Fruit fly (Drosophila melanogaster) whole organism, larva: ENCODE results near the gene He.

Experiments
- noc ChIP-seq: fragments of 200-800 bp; sonication (Bioruptor generic); optimal IDR thresholded peaks from 3 replicates; lab custom pipeline; 2019; ENCODE audit warnings: missing biosample characterization, mild to moderate bottlenecking, missing genetic modification characterization, moderate library complexity

The He gene

DNA sequence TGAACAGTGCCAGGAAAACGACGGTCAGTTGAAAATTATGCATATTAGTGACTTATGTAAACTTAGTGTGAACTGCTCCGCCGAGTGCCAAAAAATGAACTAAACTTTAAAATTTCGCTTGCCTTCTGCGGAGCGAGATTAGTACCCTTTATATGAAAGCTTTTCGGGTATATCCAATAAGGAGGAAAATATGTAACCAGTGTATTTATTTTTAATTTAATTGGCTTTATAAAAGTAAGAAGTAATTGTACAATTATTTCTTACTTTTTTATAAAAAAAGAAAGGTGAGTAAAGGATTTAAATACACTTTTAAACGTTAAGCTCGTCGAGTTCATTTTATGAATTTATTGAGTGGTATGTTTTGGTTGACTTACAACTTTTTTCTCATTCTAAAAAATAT is at the start of gene He:
He (minus strand) TSS at position 101 of the 400 bp plus-strand sequence.
- no peak for TF ChIP-seq noc (tag; lab: Kevin White, UChicago)

DNA sequence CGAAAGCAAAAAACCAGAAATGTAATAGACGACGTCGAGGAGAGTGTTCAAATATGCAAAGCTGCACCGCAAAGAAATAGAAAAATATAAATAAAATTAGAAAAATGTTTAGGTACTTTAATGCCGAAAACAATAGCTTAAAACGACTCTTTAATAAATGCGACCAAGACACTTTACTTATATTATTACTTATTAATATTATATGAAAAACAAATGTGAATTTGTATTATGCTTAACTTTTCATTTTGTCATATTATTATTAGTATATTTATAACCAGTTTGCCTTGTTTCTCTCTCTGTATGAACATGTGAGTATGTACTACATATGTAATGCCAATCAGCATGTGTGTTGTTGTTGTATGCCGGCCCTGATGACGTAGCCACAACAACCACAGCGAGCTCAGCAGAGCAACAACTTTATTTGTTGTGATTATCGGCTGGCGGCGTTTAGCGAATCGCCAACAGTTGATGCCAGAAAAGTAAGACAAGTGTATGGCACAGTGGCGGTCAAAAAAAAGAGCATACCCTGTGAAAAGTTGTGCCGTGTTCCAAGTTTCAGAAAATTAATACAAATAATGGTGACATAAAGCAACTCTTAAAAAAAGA is 49.5 kb upstream of the He start:
- peak; percentile 85 for TF ChIP-seq noc (tag; lab: Kevin White, UChicago)

DNA sequence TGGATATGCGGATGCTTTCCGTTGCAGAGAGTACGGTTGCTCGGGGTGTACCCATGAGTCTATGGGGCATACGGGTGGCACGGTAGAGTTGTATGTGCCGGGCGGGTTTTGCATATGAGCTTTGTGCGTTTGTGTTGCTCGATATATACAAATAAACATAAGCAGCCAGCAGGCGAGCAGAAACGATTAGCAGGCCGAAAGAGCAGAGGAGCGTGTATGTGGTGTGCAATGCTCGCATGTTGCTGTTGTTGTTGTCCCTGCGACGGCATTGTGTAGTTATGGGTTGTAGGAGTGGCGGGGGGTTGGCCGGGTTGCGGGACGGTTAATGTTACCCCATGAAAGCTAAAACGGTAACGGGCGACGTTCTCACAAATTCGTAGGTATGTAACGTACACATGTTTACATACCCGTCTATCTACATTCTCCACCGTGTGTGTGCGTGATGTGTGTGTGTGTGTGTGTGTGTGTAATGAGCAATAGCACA is 48.9 kb upstream of the He start:
- no peak for TF ChIP-seq noc (tag; lab: Kevin White, UChicago)

DNA sequence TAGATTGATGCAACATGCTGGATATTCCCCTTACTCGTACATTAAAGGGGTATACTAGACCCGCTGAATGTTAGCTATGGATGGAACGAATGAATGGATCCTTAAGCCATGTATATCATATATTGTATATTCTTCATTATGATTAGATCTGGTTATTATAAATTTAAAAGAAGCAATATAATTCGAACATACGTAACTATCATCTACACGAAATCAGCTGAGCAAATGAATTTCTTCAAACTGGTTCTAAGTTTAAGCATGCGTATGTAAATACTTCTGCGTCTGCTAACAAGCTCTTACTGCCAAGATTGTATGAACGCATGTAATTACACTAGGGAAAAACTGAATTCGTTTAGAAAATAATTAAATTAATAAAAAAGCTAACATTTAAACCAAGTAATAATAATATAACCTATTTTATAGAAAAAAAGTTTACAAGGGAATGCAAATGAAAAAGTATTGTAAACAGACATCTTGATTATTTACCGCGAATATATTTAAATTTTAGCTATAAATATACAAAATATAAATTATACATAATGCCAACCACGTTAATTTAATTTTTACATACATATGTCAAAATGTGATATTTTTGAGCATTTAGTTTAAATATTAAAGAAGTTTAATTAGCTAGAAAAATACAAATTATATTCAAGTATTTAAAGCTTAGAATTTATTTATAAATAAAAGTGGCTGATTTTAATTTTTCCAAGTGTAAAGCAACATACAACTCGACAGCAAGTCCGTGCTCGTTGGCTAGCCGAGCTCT is 48.3 kb upstream of the He start:
- peak; percentile 44 for TF ChIP-seq noc (tag; lab: Kevin White, UChicago)

DNA sequence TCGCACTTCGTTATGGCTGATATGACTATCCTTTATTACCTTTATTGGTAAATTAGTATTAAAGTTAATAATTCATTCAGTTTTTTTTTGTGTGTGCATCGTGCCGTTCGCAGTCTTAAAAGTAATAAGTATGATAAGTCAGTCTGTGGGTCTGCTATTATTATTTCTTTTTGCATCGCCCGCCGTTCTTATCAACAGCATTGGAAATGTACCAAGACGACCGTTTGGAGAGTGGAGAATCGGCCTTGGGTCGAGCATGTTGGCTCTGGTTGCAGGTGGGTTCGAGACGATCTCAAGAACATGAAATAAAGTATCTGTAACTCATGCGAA is 47.8 kb upstream of the He start:
- TF ChIP-seq noc (tag; lab: Kevin White, UChicago), result no peak

DNA sequence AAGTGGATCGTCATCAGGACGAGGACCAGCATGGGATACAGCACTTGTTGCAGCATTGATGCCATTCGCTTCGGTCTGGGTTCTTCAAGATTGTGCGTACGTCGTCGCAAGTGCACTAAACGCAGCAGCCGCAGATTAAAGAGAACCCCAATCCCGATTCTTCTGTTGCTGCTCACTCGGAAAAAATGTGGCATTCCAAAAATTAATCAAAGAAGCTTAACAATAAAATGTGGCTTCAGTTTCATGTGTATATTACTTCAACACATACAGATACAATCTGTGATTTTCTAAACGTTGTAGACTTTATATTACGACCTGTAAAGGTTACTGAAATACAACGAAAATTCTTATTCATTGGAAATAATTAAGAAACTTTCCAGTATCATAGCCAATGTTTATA is 47.4 kb upstream of the He start, which contains the start of gene NimC3:
NimC3 (minus strand) TSS at position 101 of the 400 bp plus-strand sequence.
- TF ChIP-seq noc (tag; lab: Kevin White, UChicago), result no peak

DNA sequence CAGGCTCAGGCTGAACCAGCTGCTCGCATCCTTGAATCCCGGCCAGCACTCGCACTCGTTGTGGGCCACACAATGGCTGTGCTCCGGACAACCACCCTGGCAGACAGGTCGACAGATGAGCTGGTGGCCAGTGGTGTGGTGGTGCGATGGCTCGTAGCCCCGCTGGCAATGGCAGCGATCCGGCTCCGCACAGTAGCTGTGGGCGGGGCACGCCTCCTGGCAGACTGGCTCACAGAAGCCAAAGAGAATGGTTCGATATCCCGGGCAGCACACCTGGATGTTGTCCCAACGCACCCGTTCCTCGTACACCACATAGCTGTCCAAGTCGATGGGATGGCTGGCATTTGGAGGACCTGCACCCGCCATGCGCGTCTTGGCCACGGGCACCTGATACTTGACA is 46.9 kb upstream of the He start:
- no peak for TF ChIP-seq noc (tag; lab: Kevin White, UChicago)

DNA sequence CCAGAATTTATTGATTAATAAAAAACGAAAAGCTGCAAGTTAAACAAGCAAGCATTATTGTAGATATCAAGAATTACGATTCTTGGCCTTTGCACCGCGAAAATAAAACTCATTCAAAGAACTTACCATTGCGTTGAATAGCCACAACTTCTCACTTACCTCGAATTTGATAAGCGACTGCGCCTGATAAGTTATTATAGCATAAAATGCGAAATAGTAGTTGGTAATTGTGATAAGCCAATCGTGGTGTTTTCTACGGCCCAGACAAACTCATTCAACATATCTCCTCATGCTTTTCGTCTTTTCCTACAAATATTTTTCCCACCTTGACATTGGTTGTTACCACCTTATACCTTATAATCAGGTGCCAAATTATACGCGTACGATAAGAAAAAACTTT is 42.4 kb upstream of the He start:
- no peak for TF ChIP-seq noc (tag; lab: Kevin White, UChicago)

DNA sequence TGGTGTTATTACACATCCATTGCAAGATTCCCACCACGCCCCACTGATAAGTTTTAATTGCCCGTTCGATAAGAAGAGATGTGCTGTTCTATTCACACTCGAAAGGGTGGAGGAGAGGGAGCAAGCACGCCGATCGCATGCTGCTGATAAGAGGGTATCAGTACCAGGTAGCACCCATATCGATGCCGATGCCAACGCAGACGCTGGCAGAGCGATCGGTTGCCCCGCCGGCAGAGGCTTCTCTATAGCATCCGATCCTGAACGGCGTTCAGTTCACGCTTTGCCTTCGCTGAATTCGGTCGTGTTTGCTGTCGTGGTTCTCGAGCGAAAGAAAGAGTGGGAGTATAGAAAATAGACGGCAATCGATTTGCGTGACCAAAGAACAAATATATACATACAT is 40.7 kb upstream of the He start:
- peak; percentile 62 for TF ChIP-seq noc (tag; lab: Kevin White, UChicago)

DNA sequence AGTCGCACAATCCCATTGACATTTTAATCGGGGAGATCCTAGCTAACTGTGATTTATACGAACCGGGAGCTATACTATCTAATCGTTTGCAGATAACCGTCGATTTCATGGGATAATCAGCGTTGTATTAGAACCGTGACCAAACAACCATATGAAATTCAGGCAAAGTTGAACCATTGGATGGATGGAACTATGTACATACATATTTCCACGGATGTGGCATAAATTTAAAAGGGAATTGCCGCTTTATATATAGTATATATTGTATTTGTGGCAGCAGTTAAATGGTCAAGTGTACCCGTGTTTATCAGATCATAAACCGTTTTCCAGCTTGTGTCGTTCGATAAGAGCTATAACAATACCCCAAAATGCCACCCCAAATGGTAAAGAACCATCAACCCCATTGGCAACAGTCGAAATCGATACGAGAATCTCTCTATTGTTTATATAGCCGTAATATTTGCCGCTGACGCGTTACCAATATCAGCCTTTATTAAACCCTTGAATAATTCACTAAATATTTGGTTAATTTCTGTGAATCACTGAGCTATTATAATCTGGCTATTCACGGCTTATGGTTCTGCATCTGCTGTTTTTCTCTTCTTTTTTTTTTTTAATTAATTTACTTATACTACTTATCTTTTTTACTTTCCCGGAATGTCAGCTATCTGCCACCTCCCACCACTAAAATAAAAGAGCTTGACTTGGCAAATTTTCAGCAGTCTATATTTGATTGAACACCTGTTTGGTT is 39.7 kb upstream of the He start, which contains the start of gene bgm:
bgm (plus strand) TSS at position 701 of the 751 bp plus-strand sequence.
- TF ChIP-seq noc (tag; lab: Kevin White, UChicago), result no peak

DNA sequence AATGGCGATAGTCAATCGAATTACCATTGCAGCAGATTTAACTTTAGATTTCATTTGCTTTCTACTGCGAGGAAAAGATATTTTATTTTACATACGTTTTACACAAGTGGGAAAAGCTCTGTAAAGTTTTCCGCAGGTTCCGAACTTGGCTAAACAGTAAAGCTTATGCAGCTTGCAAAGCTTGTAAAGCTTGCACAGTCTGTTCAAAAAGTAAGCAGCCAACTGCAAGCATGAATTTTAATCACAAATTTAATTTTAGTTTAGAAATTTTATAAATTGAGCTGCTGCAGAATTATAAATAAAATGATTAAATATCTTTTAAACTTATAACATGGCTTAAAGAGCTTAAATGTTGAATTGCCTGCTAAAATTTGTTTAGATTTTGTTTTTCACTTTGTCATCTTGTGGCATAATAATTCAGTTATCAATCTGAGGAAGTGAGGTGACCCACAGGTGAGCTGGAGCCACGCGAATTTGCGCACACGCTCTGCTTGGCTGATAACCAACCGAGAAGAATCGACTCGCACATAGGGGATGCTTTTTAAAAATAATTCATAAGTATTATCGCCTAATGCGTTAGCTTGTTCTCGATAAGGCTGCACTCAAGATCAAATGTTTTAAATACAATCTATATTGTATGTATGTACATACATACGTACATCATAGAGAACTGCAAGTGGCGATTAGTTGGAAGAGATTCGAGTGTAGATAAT is 39.0 kb upstream of the He start:
- peak; percentile 84 for TF ChIP-seq noc (tag; lab: Kevin White, UChicago)

DNA sequence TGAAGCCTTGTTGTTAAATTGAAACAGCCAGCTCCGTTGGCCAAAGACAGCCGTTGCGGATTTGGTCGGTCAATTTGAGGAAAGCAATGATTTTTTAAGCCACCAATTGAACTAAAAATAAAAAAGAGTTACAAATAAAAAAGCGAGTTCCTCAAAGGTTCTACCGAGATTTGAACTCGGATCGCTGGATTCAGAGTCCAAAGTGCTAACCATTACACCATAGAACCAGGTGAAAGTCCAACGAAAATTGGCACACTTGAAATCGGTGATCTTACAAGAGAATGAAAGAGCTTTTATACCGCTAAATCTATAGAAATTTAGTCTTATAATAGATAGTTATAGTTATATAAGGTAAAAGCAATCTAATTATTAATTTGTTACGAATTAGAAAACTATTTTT is 37.7 kb upstream of the He start:
- TF ChIP-seq noc (tag; lab: Kevin White, UChicago), result no peak

DNA sequence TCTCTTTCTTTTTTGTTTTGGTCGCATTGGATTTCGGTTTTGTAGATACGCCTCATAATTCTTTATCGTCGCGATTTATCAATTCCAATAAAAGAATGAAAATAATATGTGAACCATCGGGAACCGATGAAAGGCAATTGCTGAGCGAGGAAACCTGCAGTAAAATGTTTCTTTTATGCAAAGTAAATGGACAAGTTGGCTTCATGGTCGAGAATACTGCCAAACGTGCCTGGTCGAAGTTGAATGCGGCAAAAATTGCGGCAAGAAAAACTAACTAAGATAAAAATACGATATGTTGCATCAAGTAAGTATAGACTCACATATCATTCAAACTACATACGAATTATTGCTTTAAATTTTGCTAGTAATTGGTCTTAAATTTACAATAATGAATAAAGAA is 35.1 kb upstream of the He start, which contains the start of gene CG42692:
CG42692 (plus strand) TSS at position 301 of the 400 bp plus-strand sequence.
- TF ChIP-seq noc (tag; lab: Kevin White, UChicago), result no peak

DNA sequence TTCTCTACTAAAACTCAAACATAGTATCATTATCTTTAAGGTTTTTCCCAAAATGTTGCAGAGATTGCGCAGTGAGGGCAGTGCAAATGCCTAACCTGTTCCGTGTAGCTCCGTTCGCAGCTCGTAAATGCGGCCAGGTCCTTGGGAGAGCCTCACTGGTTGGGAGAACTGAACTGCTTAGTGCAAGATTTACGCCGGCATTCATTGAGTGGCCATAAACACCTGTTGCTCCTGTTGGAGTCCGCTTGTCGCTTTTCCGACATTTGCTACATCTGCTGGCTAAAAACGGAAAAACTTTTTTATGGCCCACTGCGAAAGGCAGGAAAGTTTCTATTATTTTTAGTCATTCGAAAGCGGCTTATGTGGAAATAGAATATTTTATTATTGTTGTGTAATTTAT is 29.1 kb upstream of the He start:
- TF ChIP-seq noc (tag; lab: Kevin White, UChicago), result no peak

DNA sequence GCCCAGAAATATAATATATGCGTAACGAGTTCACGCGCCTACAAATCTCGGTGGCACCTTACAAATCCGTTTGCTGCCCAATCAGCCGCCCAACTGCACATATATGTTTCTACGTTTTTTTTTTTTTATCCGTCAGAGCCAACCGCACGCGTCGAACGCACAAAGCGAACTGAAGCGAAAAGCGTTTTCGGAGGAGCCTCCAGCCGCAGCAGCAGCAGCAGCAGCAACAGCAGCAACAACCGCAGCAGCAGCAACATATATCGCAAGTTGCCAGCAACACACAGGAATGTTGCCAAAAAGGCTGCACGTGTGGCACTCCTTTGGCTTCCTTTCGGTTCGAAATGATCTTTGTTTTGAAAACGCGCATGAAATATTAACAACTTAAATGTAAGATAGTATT is 28.3 kb upstream of the He start, which contains the start of gene rk:
rk (minus strand) TSS at position 171 of the 400 bp plus-strand sequence.
- no peak for TF ChIP-seq noc (tag; lab: Kevin White, UChicago)
